Worm (Caenorhabditis elegans) whole organism, L1 larva: ENCODE data around the gene gpa-3.

Experiments
- C04F5.9 ChIP-seq: sonication (generic microtip); optimal IDR thresholded peaks from 2 replicates; lab custom pipeline; 2016; ENCODE audit warnings: missing genetic modification characterization, missing compliant biosample characterization
- aha-1 ChIP-seq: fragments of 150-350 bp; optimal IDR thresholded peaks from 2 replicates; lab custom pipeline; 2014; ENCODE audit warnings: missing biosample characterization, missing genetic modification characterization
- blmp-1 ChIP-seq: fragments of 150-350 bp; optimal IDR thresholded peaks from 2 replicates; lab custom pipeline; 2014; ENCODE audit warnings: missing biosample characterization, missing genetic modification characterization
- ceh-8 ChIP-seq: fragments of 200-800 bp; sonication (Bioruptor generic); optimal IDR thresholded peaks from 2 replicates; lab custom pipeline; 2018; ENCODE audit warnings: mild to moderate bottlenecking, missing genetic modification characterization, moderate library complexity, missing compliant biosample characterization
- ceh-88 ChIP-seq: fragments of 200-800 bp; sonication (Bioruptor generic); IDR thresholded peaks from 2 replicates; pipeline ENCODE4 v1.3.6; 2022; ENCODE audit warnings: missing genetic modification characterization, missing compliant biosample characterization
- dpl-1 ChIP-seq, 3 experiments: fragments of 150-350 bp in 2 of 3; sonication (generic microtip) in 1 of 3; optimal IDR thresholded peaks; 2 replicates each; lab custom pipeline; 2014 to 2017; ENCODE audit warnings: missing biosample characterization in 3 of 3, missing genetic modification characterization in 3 of 3, missing genetic modification reagents in 3 of 3
- dsc-1 ChIP-seq: sonication (generic microtip); optimal IDR thresholded peaks from 2 replicates; lab custom pipeline; 2016; ENCODE audit warnings: mild to moderate bottlenecking, missing genetic modification characterization, missing compliant biosample characterization
- efl-1 ChIP-seq, 4 experiments: fragments of 150-350 bp; optimal IDR thresholded peaks in 3 of 4; peaks in 1 of 4; 1 replicate in 1 of 4; 2 replicates in 3 of 4; lab custom pipeline; 2014; ENCODE audit warnings: missing biosample characterization in 2 of 4, missing genetic modification characterization in 2 of 4, missing genetic modification reagents in 2 of 4
- elt-2 ChIP-seq: sonication (generic microtip); optimal IDR thresholded peaks from 2 replicates; lab custom pipeline; 2016; ENCODE audit warnings: missing genetic modification characterization, mild to moderate bottlenecking, inconsistent platforms, missing compliant biosample characterization, missing genetic modification reagents
- elt-3 ChIP-seq, 6 experiments: fragments of 150-350 bp in 1 of 6; sonication (generic microtip); optimal IDR thresholded peaks; 2 replicates each; lab custom pipeline; 2017 to 2018; ENCODE audit warnings: missing biosample characterization in 6 of 6, missing genetic modification characterization in 6 of 6, inconsistent platforms in 1 of 6
- fos-1 ChIP-seq: fragments of 150-350 bp; optimal IDR thresholded peaks from 2 replicates; lab custom pipeline; 2014; ENCODE audit warnings: missing biosample characterization, missing genetic modification characterization
- isw-1 ChIP-seq: fragments of 200-800 bp; sonication (Bioruptor generic); IDR thresholded peaks from 2 replicates; pipeline ENCODE4 v1.3.6; 2022; ENCODE audit warnings: missing genetic modification characterization, missing compliant biosample characterization
- lin-14 ChIP-seq: fragments of 200-800 bp; sonication (Bioruptor generic); optimal IDR thresholded peaks from 2 replicates; lab custom pipeline; 2018; ENCODE audit warnings: mild to moderate bottlenecking, missing genetic modification characterization, moderate library complexity, missing compliant biosample characterization
- lin-15B ChIP-seq: fragments of 150-350 bp; sonication (generic microtip); optimal IDR thresholded peaks from 3 replicates; lab custom pipeline; 2014; ENCODE audit warnings: missing biosample characterization, missing genetic modification characterization
- lin-35 ChIP-seq, 2 experiments: fragments of 150-350 bp; optimal IDR thresholded peaks; 2 replicates each; lab custom pipeline; 2014; ENCODE audit warnings: missing biosample characterization in 2 of 2, missing genetic modification characterization in 2 of 2, missing genetic modification reagents in 2 of 2
- lsy-2 ChIP-seq, 2 experiments: fragments of 150-350 bp; optimal IDR thresholded peaks; 2 replicates each; lab custom pipeline; 2014; ENCODE audit warnings: missing biosample characterization in 2 of 2, missing genetic modification characterization in 2 of 2
- mdl-1 ChIP-seq, 2 experiments: fragments of 150-350 bp; optimal IDR thresholded peaks; 2 replicates each; lab custom pipeline; 2014 to 2017; ENCODE audit warnings: missing biosample characterization in 2 of 2, missing genetic modification characterization in 2 of 2, inconsistent platforms in 1 of 2
- mep-1 ChIP-seq: fragments of 150-350 bp; optimal IDR thresholded peaks from 2 replicates; lab custom pipeline; 2014; ENCODE audit warnings: missing biosample characterization, missing genetic modification characterization
- nhr-20 ChIP-seq: sonication (generic microtip); optimal IDR thresholded peaks from 2 replicates; lab custom pipeline; 2016; ENCODE audit warnings: mild to moderate bottlenecking, missing genetic modification characterization, missing compliant biosample characterization
- nhr-237 ChIP-seq: fragments of 150-350 bp; optimal IDR thresholded peaks from 2 replicates; lab custom pipeline; 2014; ENCODE audit warnings: missing biosample characterization, missing genetic modification characterization
- nhr-28 ChIP-seq: fragments of 150-350 bp; optimal IDR thresholded peaks from 2 replicates; lab custom pipeline; 2014; ENCODE audit warnings: missing biosample characterization, missing genetic modification characterization
- nhr-71 ChIP-seq: sonication (generic microtip); optimal IDR thresholded peaks from 2 replicates; lab custom pipeline; 2016; ENCODE audit warnings: mild to moderate bottlenecking, missing genetic modification characterization, moderate library complexity, missing compliant biosample characterization
- nhr-77 ChIP-seq: fragments of 150-350 bp; optimal IDR thresholded peaks from 2 replicates; lab custom pipeline; 2014; ENCODE audit warnings: missing biosample characterization, missing genetic modification characterization
- nhr-84 ChIP-seq: sonication (generic microtip); optimal IDR thresholded peaks from 2 replicates; lab custom pipeline; 2017; ENCODE audit warnings: missing biosample characterization, missing genetic modification characterization
- nhr-85 ChIP-seq: sonication (generic microtip); peaks from one replicate; lab custom pipeline; 2016; ENCODE audit warnings: missing genetic modification characterization, inconsistent platforms, missing compliant biosample characterization
- nhr-90 ChIP-seq: sonication (generic microtip); optimal IDR thresholded peaks from 2 replicates; lab custom pipeline; 2016; ENCODE audit warnings: mild to moderate bottlenecking, missing genetic modification characterization, missing compliant biosample characterization; ENCODE audit not compliant: poor library complexity
- pag-3 ChIP-seq: sonication (generic microtip); optimal IDR thresholded peaks from 2 replicates; lab custom pipeline; 2017; ENCODE audit warnings: missing genetic modification characterization, mild to moderate bottlenecking, missing compliant biosample characterization, antibody characterized with exemption, borderline replicate concordance; ENCODE audit not compliant: insufficient read depth
- pax-3 ChIP-seq: fragments of 200-800 bp; sonication (Bioruptor generic); optimal IDR thresholded peaks from 2 replicates; lab custom pipeline; 2018; ENCODE audit warnings: mild to moderate bottlenecking, missing genetic modification characterization, moderate library complexity, missing compliant biosample characterization
- rnt-1 ChIP-seq: sonication (generic microtip); optimal IDR thresholded peaks from 2 replicates; lab custom pipeline; 2016; ENCODE audit warnings: mild to moderate bottlenecking, missing genetic modification characterization, moderate library complexity, missing compliant biosample characterization
- skn-1 ChIP-seq: fragments of 150-350 bp; optimal IDR thresholded peaks from 2 replicates; lab custom pipeline; 2014; ENCODE audit warnings: missing biosample characterization, missing genetic modification characterization
- sox-4 ChIP-seq: sonication (generic microtip); optimal IDR thresholded peaks from 2 replicates; lab custom pipeline; 2016; ENCODE audit warnings: missing genetic modification characterization, missing compliant biosample characterization
- sptf-1 ChIP-seq: fragments of 150-350 bp; optimal IDR thresholded peaks from 2 replicates; lab custom pipeline; 2014; ENCODE audit warnings: missing biosample characterization, missing genetic modification characterization
- swsn-7 ChIP-seq: sonication (generic microtip); optimal IDR thresholded peaks from 2 replicates; lab custom pipeline; 2016; ENCODE audit warnings: missing genetic modification characterization, missing compliant biosample characterization
- zag-1 ChIP-seq: fragments of 150-350 bp; optimal IDR thresholded peaks from 2 replicates; lab custom pipeline; 2014; ENCODE audit warnings: missing biosample characterization, missing genetic modification characterization
- zip-4 ChIP-seq: fragments of 200-800 bp; sonication (Bioruptor generic); optimal IDR thresholded peaks from 2 replicates; lab custom pipeline; 2018; ENCODE audit warnings: mild to moderate bottlenecking, missing genetic modification characterization, moderate library complexity, missing compliant biosample characterization
- ztf-11 ChIP-seq, 2 experiments: sonication (generic microtip); optimal IDR thresholded peaks; 2 replicates each; lab custom pipeline; 2016 to 2017; ENCODE audit warnings: missing genetic modification characterization in 2 of 2, missing biosample characterization in 1 of 2, missing compliant biosample characterization in 1 of 2

gpa-3 gene

DNA sequence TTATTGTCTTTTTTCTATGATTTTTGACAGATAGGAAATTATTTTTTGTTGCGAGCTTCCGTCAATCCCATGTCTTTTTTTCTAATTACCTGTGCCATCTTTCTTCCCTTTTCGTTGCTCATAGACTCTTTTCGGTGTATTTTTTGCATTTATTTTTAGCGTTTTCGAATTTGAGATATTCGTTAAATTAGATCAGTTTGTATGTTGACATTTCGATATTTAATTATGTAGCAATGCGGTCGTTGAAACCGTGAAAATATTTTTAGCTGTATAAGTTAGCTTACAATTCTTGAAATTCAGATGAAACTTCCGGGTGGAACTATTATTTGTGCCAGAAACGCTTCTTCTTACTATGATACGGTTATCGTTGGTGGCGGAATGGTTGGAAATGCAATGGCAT lies 23.1 kb downstream of the gpa-3 start, which contains the start of gene coq-6:
coq-6 (plus strand) TSS at position 301 of the 400 bp plus-strand sequence.
- TF ChIP-seq C04F5.9 (tag; lab: Kevin White, UChicago) (no peak), nhr-77 (tag; lab: Kevin White, UChicago) (no peak), sptf-1 (tag; lab: Kevin White, UChicago) (no peak), nhr-84 (no peak), skn-1 (tag; lab: Kevin White, UChicago) (no peak), zag-1 (tag; lab: Kevin White, UChicago) (no peak)

DNA sequence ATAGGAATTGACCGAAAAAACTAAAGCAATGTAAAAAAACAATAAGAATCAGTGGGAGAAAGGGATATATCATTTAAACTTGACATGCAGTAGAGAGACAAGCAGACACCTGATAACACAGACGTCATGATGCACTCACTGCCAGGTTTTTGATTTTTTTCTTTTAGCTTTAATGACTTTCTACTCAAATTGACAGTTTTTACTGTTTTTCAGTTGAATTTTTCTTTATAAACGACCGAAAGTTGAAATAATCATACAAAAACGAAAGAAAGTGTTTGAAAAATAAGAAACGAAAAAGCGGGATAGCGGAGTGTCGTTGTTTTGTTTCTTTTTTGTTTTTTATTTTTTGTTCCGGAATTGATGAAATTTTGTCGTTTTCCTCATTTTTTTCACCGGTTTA lies 25.4 kb downstream of the gpa-3 start, which contains the start of gene ucp-4:
ucp-4 (plus strand) TSS at position 83 of the 400 bp plus-strand sequence.
- TF ChIP-seq nhr-77 (tag; lab: Kevin White, UChicago) (no peak), mep-1 (tag; lab: Kevin White, UChicago) (no peak), C04F5.9 (tag; lab: Kevin White, UChicago) (no peak), dpl-1 (GFP tag; optimal IDR thresholded peaks at IDR 0.05; lab: Kevin White, UChicago) (peak in 1 of 3 experiments; percentile 24), blmp-1 (peak; percentile 44), lsy-2 (tag; optimal IDR thresholded peaks at IDR 0.05; lab: Kevin White, UChicago) (peak in 1 of 2 experiments; percentile 9), nhr-28 (tag; lab: Kevin White, UChicago) (no peak), nhr-85 (tag; lab: Kevin White, UChicago) (peak; percentile 11), lin-14 (GFP tag; lab: Kevin White, UChicago) (peak; percentile 23), ceh-8 (no peak)

DNA sequence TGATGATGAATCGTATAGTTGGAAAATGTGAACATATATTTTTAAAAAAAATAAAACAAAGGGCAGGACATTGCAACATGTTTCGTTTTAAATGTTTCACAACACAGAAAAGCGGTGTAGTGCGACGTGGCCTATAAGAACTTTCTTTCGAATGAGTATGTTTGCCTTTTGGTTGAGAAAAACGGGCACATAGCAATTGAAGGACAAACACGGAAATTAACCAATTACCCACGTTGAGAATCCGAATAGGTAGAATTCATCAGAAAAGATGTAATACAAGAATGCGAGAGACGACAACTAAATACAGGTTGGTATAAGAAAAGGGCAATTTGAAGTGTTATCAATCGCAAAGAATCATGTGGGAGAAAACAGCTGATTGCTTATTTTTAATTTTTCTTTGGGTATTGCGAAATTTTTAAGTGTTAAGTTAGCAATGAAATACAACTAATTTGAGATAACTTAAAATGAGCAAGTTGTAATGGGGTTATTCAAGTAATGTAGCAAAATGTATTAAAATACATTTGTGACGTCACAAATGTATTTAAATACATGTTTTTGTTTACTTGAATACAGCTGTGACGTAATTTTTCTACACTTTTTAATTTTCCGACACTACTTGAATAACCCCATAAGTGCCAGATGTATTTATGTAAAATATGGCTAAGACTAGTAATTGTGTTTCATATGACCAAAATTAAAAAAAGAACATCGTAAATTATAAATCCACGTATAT lies 26.1 kb downstream of the gpa-3 start, which contains the start of gene acl-14:
acl-14 (minus strand) TSS at position 316 of the 733 bp plus-strand sequence.
- peak; percentile 4 for TF ChIP-seq pax-3 (tag; lab: Kevin White, UChicago)
- TF ChIP-seq elt-2 (tag; lab: Kevin White, UChicago) = peak; percentile 19
- peak; percentile 55 for TF ChIP-seq blmp-1
- no peak for TF ChIP-seq nhr-90 (tag; lab: Kevin White, UChicago)
- TF ChIP-seq sox-4 (tag; lab: Kevin White, UChicago) = no peak
- no peak for TF ChIP-seq ceh-88
- no peak for TF ChIP-seq nhr-237
- peak in 2 of 6 experiments; percentile 26 to 84 for TF ChIP-seq elt-3 (tag; optimal IDR thresholded peaks at IDR 0.05; lab: Kevin White, UChicago)
- no peak for TF ChIP-seq efl-1 (optimal IDR thresholded peaks at IDR 0.05; lab: Kevin White, UChicago)
- TF ChIP-seq efl-1 (GFP tag; optimal IDR thresholded peaks at IDR 0.05 in 1 of 2; lab: Kevin White, UChicago) = peak in 1 of 2 experiments; percentile 45
- TF ChIP-seq nhr-20 = peak; percentile 12
- TF ChIP-seq zip-4 (GFP tag; lab: Kevin White, UChicago) = peak; percentile 71
- no peak for TF ChIP-seq mdl-1 (tag; optimal IDR thresholded peaks at IDR 0.05; lab: Kevin White, UChicago)
- TF ChIP-seq swsn-7 (tag; lab: Kevin White, UChicago) = no peak
- TF ChIP-seq lin-35 (GFP tag; optimal IDR thresholded peaks at IDR 0.05; lab: Kevin White, UChicago) = peak in 1 of 2 experiments; percentile 32
- TF ChIP-seq lin-14 (GFP tag; lab: Kevin White, UChicago) = peak; percentile 33
- peak; percentile 37 for TF ChIP-seq pag-3 (tag; lab: Kevin White, UChicago)
- no peak for TF ChIP-seq zag-1 (tag; lab: Kevin White, UChicago)
- TF ChIP-seq isw-1 (GFP tag; lab: Robert Waterston, UW) = no peak
- peak; percentile 23 for TF ChIP-seq skn-1 (tag; lab: Kevin White, UChicago)
- TF ChIP-seq nhr-85 (tag; lab: Kevin White, UChicago) = peak; percentile 89
- TF ChIP-seq nhr-71 (tag; lab: Kevin White, UChicago) = peak; percentile 21

DNA sequence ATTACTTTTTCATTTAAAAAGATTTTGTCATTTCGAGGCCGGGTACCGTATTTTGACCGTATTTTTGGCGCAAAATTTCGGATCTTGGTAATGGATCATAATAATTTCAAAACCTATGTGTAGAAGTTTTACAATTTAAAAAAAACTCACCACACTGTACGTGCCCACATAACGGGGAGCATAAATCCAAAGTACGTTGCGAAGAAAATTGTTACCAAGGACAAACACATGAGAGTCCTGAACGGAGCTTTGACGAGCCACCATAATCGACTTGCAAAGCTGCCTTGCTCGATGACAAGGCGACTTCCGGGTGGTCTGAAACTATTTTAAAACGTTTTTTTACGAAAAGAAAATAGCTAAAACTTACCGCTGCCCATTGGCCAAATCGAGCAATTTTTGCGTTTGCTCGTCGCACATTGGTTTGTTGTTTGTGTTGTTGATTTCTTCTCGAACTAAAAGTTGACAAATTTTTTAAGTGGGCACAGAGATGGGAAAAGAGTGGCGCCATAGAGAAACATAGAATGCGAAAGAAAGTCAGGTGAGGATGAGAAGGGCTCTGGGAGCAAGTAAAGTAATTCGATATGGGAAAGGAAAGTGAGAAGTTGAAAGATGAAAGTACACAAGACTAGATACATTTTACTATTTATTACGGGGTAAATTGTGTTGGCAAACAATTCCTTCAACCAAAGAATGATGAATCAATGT lies 26.8 kb downstream of the gpa-3 start:
- TF ChIP-seq sox-4 (tag; lab: Kevin White, UChicago) (no peak), nhr-20 (no peak), lin-15B (tag; lab: Kevin White, UChicago) (no peak), aha-1 (tag; lab: Kevin White, UChicago) (no peak), rnt-1 (tag; lab: Kevin White, UChicago) (no peak), lin-35 (GFP tag; optimal IDR thresholded peaks at IDR 0.05; lab: Kevin White, UChicago) (no peak), ceh-8 (no peak), fos-1 (tag; lab: Kevin White, UChicago) (no peak), dsc-1 (tag; lab: Kevin White, UChicago) (no peak), ztf-11 (tag; optimal IDR thresholded peaks at IDR 0.05; lab: Kevin White, UChicago) (no peak)
